Fruit fly (Drosophila melanogaster): ENCODE data around the gene twit.

Gene twit

DNA sequence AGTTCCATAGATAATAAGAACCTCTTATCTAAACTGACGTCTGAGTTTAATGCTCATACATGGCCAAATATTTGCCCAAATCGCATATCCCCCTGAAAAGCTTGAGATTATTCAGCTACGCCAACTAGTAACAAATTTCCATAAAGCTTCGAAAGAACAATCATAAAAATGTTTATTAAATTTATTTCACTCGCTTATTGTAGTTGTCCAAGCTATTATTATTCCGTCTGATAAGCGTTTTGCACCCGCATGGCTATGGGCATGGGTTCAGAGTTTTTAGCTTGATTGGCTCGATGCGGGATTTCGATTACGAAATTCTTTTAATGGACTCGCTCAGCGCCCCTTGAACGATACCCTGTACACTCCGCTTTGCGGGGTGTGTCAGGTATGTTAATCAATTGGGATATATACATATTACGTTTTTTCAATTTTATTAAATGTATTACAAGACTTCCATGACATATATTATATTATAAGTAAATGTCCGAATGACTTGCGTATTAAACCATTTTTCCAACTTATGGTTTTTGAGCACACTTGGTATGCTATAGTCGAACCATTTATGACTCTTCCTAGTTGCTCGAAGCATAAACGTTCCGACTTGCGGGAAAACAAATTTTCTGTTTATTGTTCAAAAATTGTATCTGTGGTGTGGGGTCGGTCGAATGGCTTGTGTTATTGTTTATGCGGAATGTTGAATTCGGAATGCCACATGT lies 46.6 kb upstream of the twit start (continued):
- peak; percentile 90 for TF ChIP-seq CG12104 (GFP tag; optimal IDR thresholded peaks at IDR 0.05)

DNA sequence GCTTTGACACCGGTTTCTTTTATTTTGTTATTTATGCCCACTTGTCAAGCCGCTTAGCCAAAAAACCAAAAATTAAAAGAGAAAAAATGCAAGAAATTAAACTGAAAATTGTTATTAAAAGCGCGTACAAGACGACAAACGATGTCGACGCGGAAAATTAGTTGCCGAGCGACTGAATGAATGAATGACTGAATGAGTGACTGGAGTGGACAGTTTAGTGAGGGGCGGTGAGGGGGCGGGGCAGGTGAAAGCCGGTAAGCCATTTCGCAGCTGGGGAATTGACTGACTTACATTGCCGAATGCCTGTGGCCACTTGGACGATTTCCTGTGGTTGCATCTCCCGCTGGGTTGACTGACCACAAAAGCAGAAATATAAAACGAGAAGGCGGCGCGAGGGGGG lies 45.8 kb upstream of the twit start:
- TF ChIP-seq chinmo (GFP tag; IDR thresholded peaks at IDR 0.05; ENCODE audit: partially characterized antibody): 0 out of 4 replicates have a peak, but pooled peaks have one; percentile 37
- TF ChIP-seq CG18476 (GFP tag; optimal IDR thresholded peaks at IDR 0.05): no peak
- 0 out of 2 replicates have a peak, but pooled peaks have one; percentile 8 for TF ChIP-seq klu (GFP tag; IDR thresholded peaks at IDR 0.05)
- peak; percentile 91 for TF ChIP-seq CG8281 (tag; optimal IDR thresholded peaks at IDR 0.05)
- no peak for TF ChIP-seq sisA (GFP tag; IDR thresholded peaks at IDR 0.05)
- peak; percentile 67 for TF ChIP-seq Med (GFP tag)

dm6 chr2L:20807617-20808509 lies 44.5 kb upstream of the twit start:
- TF ChIP-seq H15 (GFP tag; IDR thresholded peaks at IDR 0.05) (0 out of 3 replicates have a peak, but pooled peaks have one; percentile 32), CG17829 (tag; optimal IDR thresholded peaks at IDR 0.05) (peak; percentile 28), CG12071 (GFP tag; optimal IDR thresholded peaks at IDR 0.05) (peak; percentile 65), Sox100B (GFP tag; optimal IDR thresholded peaks at IDR 0.05) (peak; percentile 45), Dfd (GFP tag; optimal IDR thresholded peaks at IDR 0.05) (no peak), CG7357 (GFP tag; IDR thresholded peaks at IDR 0.05) (no peak), ATbp (GFP tag; optimal IDR thresholded peaks at IDR 0.05) (peak; percentile 80), row (GFP tag; IDR thresholded peaks at IDR 0.05) (peak; percentile 85), CG1602 (GFP tag; optimal IDR thresholded peaks at IDR 0.05) (peak; percentile 3), zfh1 (GFP tag; IDR thresholded peaks at IDR 0.05) (peak; percentile 56; the same call in 2 of the 3 replicates), CG11398 (GFP tag; optimal IDR thresholded peaks at IDR 0.05) (peak; percentile 10), CG6272 (GFP tag; IDR thresholded peaks at IDR 0.05) (no peak), tgo (GFP tag; IDR thresholded peaks at IDR 0.05) (peak; percentile 67; the same call in 2 of the 3 replicates), CG4404 (GFP tag; IDR thresholded peaks at IDR 0.05) (no peak), CG34376 (GFP tag; optimal IDR thresholded peaks at IDR 0.05) (peak; percentile 14), gem (tag; optimal IDR thresholded peaks at IDR 0.05) (peak; percentile 76), odd (GFP tag; optimal IDR thresholded peaks at IDR 0.05) (peak; percentile 41), onecut (GFP tag; IDR thresholded peaks at IDR 0.05) (peak; percentile 95), CG17359 (tag; optimal IDR thresholded peaks at IDR 0.05) (peak; percentile 53), CG10654 (GFP tag; optimal IDR thresholded peaks at IDR 0.05) (no peak), CG9797 (GFP tag; optimal IDR thresholded peaks at IDR 0.05) (no peak), TFAM (GFP tag; optimal IDR thresholded peaks at IDR 0.05) (no peak), Xrp1 (GFP tag; IDR thresholded peaks at IDR 0.05) (peak; percentile 69), run (tag; optimal IDR thresholded peaks at IDR 0.05) (no peak), CG7987 (GFP tag; optimal IDR thresholded peaks at IDR 0.05) (peak; percentile 75), bsh (GFP tag; optimal IDR thresholded peaks at IDR 0.05) (peak in 1 of 2 experiments; percentile 36), kni (GFP tag; optimal IDR thresholded peaks at IDR 0.05) (no peak), CG12391 (tag; optimal IDR thresholded peaks at IDR 0.05) (peak; percentile 51), scrt (GFP tag; optimal IDR thresholded peaks at IDR 0.05) (peak; percentile 59), CG2712 (tag; optimal IDR thresholded peaks at IDR 0.05) (peak; percentile 56), NK7.1 (GFP tag; optimal IDR thresholded peaks at IDR 0.05) (peak; percentile 30), CG17328 (GFP tag; IDR thresholded peaks at IDR 0.05) (peak; percentile 41), B-H1 (GFP tag; IDR thresholded peaks at IDR 0.05) (peak; percentile 24; the same call in 1 of the 3 replicates), CG8924 (tag; optimal IDR thresholded peaks at IDR 0.05) (peak; percentile 50), sqz (GFP tag; optimal IDR thresholded peaks at IDR 0.05) (no peak), CG34422 (GFP tag; IDR thresholded peaks at IDR 0.05) (no peak), CG9932 (GFP tag; IDR thresholded peaks at IDR 0.05) (peak; percentile 13; the same call in 1 of the 2 replicates)

Measured in whole organism, embryonic.